Worm (Caenorhabditis elegans) whole organism, L4 larva: ENCODE data around the gene acdh-7.

Experiments used
- D1046.2 ChIP-seq: fragments of 200-800 bp; sonication (Bioruptor generic); IDR thresholded peaks from 2 replicates; pipeline ENCODE4 v1.3.6; 2022; ENCODE audit warnings: missing genetic modification characterization, missing compliant biosample characterization
- F10B5.3 ChIP-seq: sonication (generic microtip); optimal IDR thresholded peaks from 2 replicates; lab custom pipeline; 2016; ENCODE audit warnings: mild to moderate bottlenecking, missing genetic modification characterization, missing compliant biosample characterization
- F44E2.7 ChIP-seq: fragments of 200-800 bp; sonication (Bioruptor generic); IDR thresholded peaks from 2 replicates; pipeline ENCODE4 v2.1.2; 2022; ENCODE audit warnings: missing genetic modification characterization, missing compliant biosample characterization
- T26A8.4 ChIP-seq: fragments of 200-800 bp; sonication (Bioruptor generic); IDR thresholded peaks from 2 replicates; pipeline ENCODE4 v1.3.6; 2022; ENCODE audit warnings: missing genetic modification characterization, missing compliant biosample characterization
- Y5F2A.4 ChIP-seq: fragments of 200-800 bp; sonication (Bioruptor generic); optimal IDR thresholded peaks from 2 replicates; lab custom pipeline; 2018; ENCODE audit warnings: mild to moderate bottlenecking, missing genetic modification characterization, missing compliant biosample characterization
- Y75B8A.6 ChIP-seq: fragments of 200-800 bp; sonication (Bioruptor generic); IDR thresholded peaks from 2 replicates; pipeline ENCODE4 v1.3.6; 2022; ENCODE audit warnings: missing genetic modification reagents, missing genetic modification characterization, missing compliant biosample characterization
- aha-1 ChIP-seq: fragments of 150-350 bp; peaks from one replicate; lab custom pipeline; 2014; ENCODE audit warnings: missing biosample characterization, missing genetic modification characterization
- aly-2 ChIP-seq: sonication (generic microtip); optimal IDR thresholded peaks from 2 replicates; lab custom pipeline; 2018; ENCODE audit warnings: missing biosample characterization, missing genetic modification characterization
- ama-1 ChIP-seq: fragments of 150-350 bp; optimal IDR thresholded peaks from 2 replicates; lab custom pipeline; 2014; ENCODE audit warnings: inconsistent platforms, mixed read lengths
- arid-1 ChIP-seq: fragments of 200-800 bp; sonication (Bioruptor generic); conservative IDR thresholded peaks from 2 replicates; pipeline ENCODE4 v1.3.6; 2022; ENCODE audit warnings: missing genetic modification reagents, missing genetic modification characterization, missing compliant biosample characterization
- attf-4 ChIP-seq: sonication (generic microtip); optimal IDR thresholded peaks from 3 replicates; lab custom pipeline; 2017; ENCODE audit warnings: missing biosample characterization, missing genetic modification characterization
- cey-2 ChIP-seq: sonication (generic microtip); optimal IDR thresholded peaks from 3 replicates; lab custom pipeline; 2017; ENCODE audit warnings: missing genetic modification characterization, mild to moderate bottlenecking, missing compliant biosample characterization, antibody characterized with exemption, borderline replicate concordance; ENCODE audit not compliant: insufficient read depth
- daf-16 ChIP-seq, 3 experiments: sonication (generic microtip); optimal IDR thresholded peaks; 2 replicates each; lab custom pipeline; 2016 to 2017; ENCODE audit warnings: missing genetic modification characterization in 3 of 3, missing genetic modification reagents in 3 of 3, mild to moderate bottlenecking in 2 of 3, missing compliant biosample characterization in 2 of 3, missing biosample characterization in 1 of 3, moderate library complexity in 1 of 3
- daf-8 ChIP-seq: fragments of 200-800 bp; sonication (Bioruptor generic); IDR thresholded peaks from 2 replicates; pipeline ENCODE4 v1.3.6; 2022; ENCODE audit warnings: missing genetic modification characterization, missing compliant biosample characterization
- dmd-8 ChIP-seq: fragments of 200-800 bp; sonication (Bioruptor generic); IDR thresholded peaks from 2 replicates; pipeline ENCODE4 v1.3.6; 2022; ENCODE audit warnings: missing genetic modification characterization, missing compliant biosample characterization
- dmd-9 ChIP-seq: fragments of 200-800 bp; sonication (Bioruptor generic); IDR thresholded peaks from 2 replicates; pipeline ENCODE4 v1.3.6; 2022; ENCODE audit warnings: missing genetic modification reagents, missing genetic modification characterization, missing compliant biosample characterization
- dpl-1 ChIP-seq: fragments of 150-350 bp; optimal IDR thresholded peaks from 2 replicates; lab custom pipeline; 2014; ENCODE audit warnings: missing biosample characterization, missing genetic modification reagents, missing genetic modification characterization
- egl-27 ChIP-seq: sonication (generic microtip); optimal IDR thresholded peaks from 3 replicates; lab custom pipeline; 2017; ENCODE audit warnings: missing biosample characterization, missing genetic modification reagents, missing genetic modification characterization
- fkh-10 ChIP-seq: fragments of 150-350 bp; optimal IDR thresholded peaks from 2 replicates; lab custom pipeline; 2014; ENCODE audit warnings: missing biosample characterization, missing genetic modification reagents, missing genetic modification characterization
- fos-1 ChIP-seq: fragments of 150-350 bp; optimal IDR thresholded peaks from 2 replicates; lab custom pipeline; 2014; ENCODE audit warnings: missing biosample characterization, missing genetic modification characterization
- gei-8 ChIP-seq: fragments of 200-800 bp; sonication (Bioruptor generic); optimal IDR thresholded peaks from 2 replicates; lab custom pipeline; 2018; ENCODE audit warnings: mild to moderate bottlenecking, missing genetic modification characterization, missing compliant biosample characterization
- hif-1 ChIP-seq, 2 experiments: sonication (generic microtip); optimal IDR thresholded peaks; 2 replicates each; lab custom pipeline; 2016 to 2017; ENCODE audit warnings: missing compliant biosample characterization in 2 of 2, missing genetic modification characterization in 2 of 2, missing genetic modification reagents in 2 of 2, missing genotype in 2 of 2, mild to moderate bottlenecking in 1 of 2
- hmg-1.1 ChIP-seq: fragments of 200-800 bp; sonication (Bioruptor generic); IDR thresholded peaks from 2 replicates; pipeline ENCODE4 v1.3.6; 2022; ENCODE audit warnings: missing genetic modification reagents, missing genetic modification characterization, missing compliant biosample characterization
- jun-1 ChIP-seq: fragments of 150-350 bp; optimal IDR thresholded peaks from 2 replicates; lab custom pipeline; 2014; ENCODE audit warnings: missing biosample characterization, missing genetic modification reagents, missing genetic modification characterization
- lin-13 ChIP-seq: fragments of 150-350 bp; optimal IDR thresholded peaks from 2 replicates; lab custom pipeline; 2014; ENCODE audit warnings: missing biosample characterization, missing genetic modification reagents, missing genetic modification characterization
- lin-29 ChIP-seq: fragments of 200-800 bp; sonication (Bioruptor generic); IDR thresholded peaks from 2 replicates; pipeline ENCODE4 v1.3.6; 2022; ENCODE audit warnings: missing genetic modification reagents, missing genetic modification characterization, missing compliant biosample characterization
- lin-39 ChIP-seq: fragments of 150-350 bp; optimal IDR thresholded peaks from 2 replicates; lab custom pipeline; 2014; ENCODE audit warnings: missing biosample characterization, missing genetic modification reagents, missing genetic modification characterization
- lsy-2 ChIP-seq, 2 experiments: fragments of 150-350 bp in 1 of 2; sonication (generic microtip) in 1 of 2; optimal IDR thresholded peaks; 2 replicates each; lab custom pipeline; 2014 to 2017; ENCODE audit warnings: missing biosample characterization in 2 of 2, missing genetic modification characterization in 2 of 2
- madf-5 ChIP-seq, 2 experiments: fragments of 200-800 bp; sonication (Bioruptor generic); IDR thresholded peaks; 2 replicates each; pipeline ENCODE4 v1.3.6; 2022; ENCODE audit warnings: missing compliant biosample characterization in 2 of 2, missing genetic modification characterization in 2 of 2
- madf-9 ChIP-seq: fragments of 200-800 bp; sonication (Bioruptor generic); conservative IDR thresholded peaks from 2 replicates; pipeline ENCODE4 v1.3.6; 2022; ENCODE audit warnings: missing genetic modification reagents, missing genetic modification characterization, missing compliant biosample characterization
- mep-1 ChIP-seq: fragments of 150-350 bp; sonication (generic microtip); optimal IDR thresholded peaks from 3 replicates; lab custom pipeline; 2014; ENCODE audit warnings: missing biosample characterization, missing genetic modification characterization
- mes-2 ChIP-seq: sonication (generic microtip); optimal IDR thresholded peaks from 2 replicates; lab custom pipeline; 2016; ENCODE audit warnings: missing genotype, mild to moderate bottlenecking, missing genetic modification characterization, missing compliant biosample characterization; ENCODE audit not compliant: poor library complexity, severe bottlenecking
- mxl-2 ChIP-seq: fragments of 200-800 bp; sonication (Bioruptor generic); conservative IDR thresholded peaks from 2 replicates; pipeline ENCODE4 v1.3.6; 2022; ENCODE audit warnings: missing genetic modification reagents, missing genetic modification characterization, missing compliant biosample characterization
- nhr-25 ChIP-seq: sonication (generic microtip); optimal IDR thresholded peaks from 2 replicates; lab custom pipeline; 2017; ENCODE audit warnings: missing genetic modification characterization, mild to moderate bottlenecking, missing compliant biosample characterization, antibody characterized with exemption, moderate library complexity, borderline replicate concordance; ENCODE audit not compliant: insufficient read depth
- nhr-41 ChIP-seq: fragments of 200-800 bp; sonication (Bioruptor generic); IDR thresholded peaks from 2 replicates; pipeline ENCODE4 v1.3.6; 2022; ENCODE audit warnings: missing genetic modification reagents, missing genetic modification characterization, missing compliant biosample characterization
- nhr-42 ChIP-seq: fragments of 200-800 bp; sonication (Bioruptor generic); IDR thresholded peaks from 2 replicates; pipeline ENCODE4 v1.3.6; 2022; ENCODE audit warnings: missing genetic modification characterization, missing compliant biosample characterization
- nhr-48 ChIP-seq: sonication (generic microtip); optimal IDR thresholded peaks from 2 replicates; lab custom pipeline; 2016; ENCODE audit warnings: mild to moderate bottlenecking, missing genetic modification characterization, missing compliant biosample characterization
- nhr-6 ChIP-seq: fragments of 150-350 bp; optimal IDR thresholded peaks from 2 replicates; lab custom pipeline; 2014; ENCODE audit warnings: missing biosample characterization, missing genetic modification characterization
- nhr-76 ChIP-seq: fragments of 150-350 bp; optimal IDR thresholded peaks from 2 replicates; lab custom pipeline; 2014; ENCODE audit warnings: missing biosample characterization, missing genetic modification characterization
- nhr-77 ChIP-seq: fragments of 150-350 bp; optimal IDR thresholded peaks from 2 replicates; lab custom pipeline; 2014; ENCODE audit warnings: missing biosample characterization, missing genetic modification characterization
- pqm-1 ChIP-seq: sonication (generic microtip); optimal IDR thresholded peaks from 2 replicates; lab custom pipeline; 2017; ENCODE audit warnings: missing biosample characterization, missing genetic modification characterization
- sdz-12 ChIP-seq: fragments of 200-800 bp; sonication (Bioruptor generic); optimal IDR thresholded peaks from 2 replicates; lab custom pipeline; 2018; ENCODE audit warnings: mild to moderate bottlenecking, missing genetic modification characterization, missing compliant biosample characterization
- spr-1 ChIP-seq: sonication (generic microtip); optimal IDR thresholded peaks from 2 replicates; lab custom pipeline; 2016; ENCODE audit warnings: mild to moderate bottlenecking, missing genetic modification characterization, missing compliant biosample characterization
- spr-3 ChIP-seq: fragments of 200-800 bp; sonication (Bioruptor generic); optimal IDR thresholded peaks from 2 replicates; lab custom pipeline; 2018; ENCODE audit warnings: mild to moderate bottlenecking, missing genetic modification characterization, missing compliant biosample characterization
- tag-97 ChIP-seq: fragments of 200-800 bp; sonication (Bioruptor generic); IDR thresholded peaks from 2 replicates; pipeline ENCODE4 v1.3.6; 2022; ENCODE audit warnings: missing genetic modification characterization, missing compliant biosample characterization
- unc-39 ChIP-seq: sonication (generic microtip); optimal IDR thresholded peaks from 2 replicates; lab custom pipeline; 2017; ENCODE audit warnings: missing biosample characterization, missing genetic modification characterization
- unc-62 ChIP-seq, 3 experiments: fragments of 150-350 bp in 1 of 3; sonication (generic microtip); optimal IDR thresholded peaks in 2 of 3; peaks in 1 of 3; 1 replicate in 1 of 3; 2 replicates in 2 of 3; lab custom pipeline; 2014 to 2017; ENCODE audit warnings: missing biosample characterization in 3 of 3, missing genetic modification characterization in 3 of 3, missing genetic modification reagents in 3 of 3, missing genotype in 1 of 3
- zfp-2 ChIP-seq: sonication (generic microtip); optimal IDR thresholded peaks from 2 replicates; lab custom pipeline; 2016; ENCODE audit warnings: mild to moderate bottlenecking, missing genetic modification characterization, missing compliant biosample characterization
- zfp-3 ChIP-seq: fragments of 200-800 bp; sonication (Bioruptor generic); conservative IDR thresholded peaks from 2 replicates; pipeline ENCODE4 v1.3.6; 2022; ENCODE audit warnings: missing genetic modification reagents, missing genetic modification characterization, missing compliant biosample characterization
- zip-11 ChIP-seq: fragments of 200-800 bp; sonication (Bioruptor generic); IDR thresholded peaks from 2 replicates; pipeline ENCODE4 v1.3.6; 2022; ENCODE audit warnings: missing genetic modification characterization, missing compliant biosample characterization
- ztf-11 ChIP-seq: fragments of 150-350 bp; optimal IDR thresholded peaks from 2 replicates; lab custom pipeline; 2014; ENCODE audit warnings: missing biosample characterization, missing genetic modification characterization
- ztf-7 ChIP-seq: fragments of 150-350 bp; optimal IDR thresholded peaks from 2 replicates; lab custom pipeline; 2014; ENCODE audit warnings: missing biosample characterization, missing genetic modification characterization

Gene acdh-7

ce11 chrX:17195080-17195479 is 21.8 kb downstream of the acdh-7 start, which contains the start of gene B0302.5:
TSS of gene B0302.5 (minus strand) at chrX:17195137.
- TF ChIP-seq spr-1 = no peak
- no peak for TF ChIP-seq ama-1 (lab: Kevin White, UChicago)
- 0 out of 2 replicates have a peak, but pooled peaks have one; percentile 12 for TF ChIP-seq nhr-42 (GFP tag; lab: Robert Waterston, UW)
- no peak for TF ChIP-seq zfp-2
- TF ChIP-seq lsy-2 (tag; optimal IDR thresholded peaks at IDR 0.05; lab: Kevin White, UChicago) = no peak
- TF ChIP-seq dmd-9 = no peak
- no peak for TF ChIP-seq lin-29
- peak; percentile 9 for TF ChIP-seq nhr-6 (tag; lab: Kevin White, UChicago)
- TF ChIP-seq dmd-8 (GFP tag; lab: Robert Waterston, UW) = no peak
- no peak for TF ChIP-seq nhr-76 (tag; lab: Kevin White, UChicago)
- no peak for TF ChIP-seq jun-1
- no peak for TF ChIP-seq D1046.2 (GFP tag; lab: Robert Waterston, UW)
- no peak for TF ChIP-seq nhr-77
- no peak for TF ChIP-seq hmg-1.1
- TF ChIP-seq daf-16 (GFP tag; optimal IDR thresholded peaks at IDR 0.05; lab: Kevin White, UChicago) = no peak
- peak; percentile 73 for TF ChIP-seq daf-16 (tag; optimal IDR thresholded peaks at IDR 0.05; lab: Kevin White, UChicago)
- TF ChIP-seq nhr-48 (tag; lab: Kevin White, UChicago) = no peak
- TF ChIP-seq lin-13 = no peak
- TF ChIP-seq dpl-1 = no peak
- no peak for TF ChIP-seq zfp-3 (GFP tag; lab: Robert Waterston, UW)
- TF ChIP-seq F44E2.7 (GFP tag; lab: Robert Waterston, UW) = no peak
- no peak for TF ChIP-seq egl-27
- no peak for TF ChIP-seq mep-1 (tag; lab: Kevin White, UChicago)
- no peak for TF ChIP-seq nhr-25
- no peak for TF ChIP-seq sdz-12 (GFP tag; lab: Kevin White, UChicago)
- TF ChIP-seq hif-1 (tag; optimal IDR thresholded peaks at IDR 0.05; lab: Kevin White, UChicago) = no peak
- TF ChIP-seq fkh-10 (GFP tag; lab: Kevin White, UChicago) = no peak
- no peak for TF ChIP-seq fos-1
- TF ChIP-seq T26A8.4 = no peak
- TF ChIP-seq madf-9 (GFP tag; lab: Robert Waterston, UW) = no peak
- TF ChIP-seq madf-5 (GFP tag; IDR thresholded peaks at IDR 0.05; lab: Robert Waterston, UW) = no peak
- no peak for TF ChIP-seq Y75B8A.6
- TF ChIP-seq mxl-2 = no peak
- no peak for TF ChIP-seq Y5F2A.4
- no peak for TF ChIP-seq unc-62 (GFP tag; optimal IDR thresholded peaks at IDR 0.05 in 1 of 2; lab: Kevin White, UChicago)
- TF ChIP-seq unc-62 (tag; optimal IDR thresholded peaks at IDR 0.05; lab: Kevin White, UChicago) = no peak
- no peak for TF ChIP-seq zip-11 (GFP tag; lab: Robert Waterston, UW)
- TF ChIP-seq mes-2 = no peak
- no peak for TF ChIP-seq arid-1 (GFP tag; lab: Robert Waterston, UW)
- TF ChIP-seq ztf-7 (tag; lab: Kevin White, UChicago) = no peak
- no peak for TF ChIP-seq tag-97
- no peak for TF ChIP-seq gei-8 (GFP tag; lab: Kevin White, UChicago)
- no peak for TF ChIP-seq aha-1
- TF ChIP-seq ztf-11 = no peak
- TF ChIP-seq pqm-1 = peak; percentile 84
- TF ChIP-seq lin-39 = no peak
- TF ChIP-seq daf-8 (GFP tag; lab: Robert Waterston, UW) = no peak
- TF ChIP-seq attf-4 = no peak
- 0 out of 2 replicates have a peak, but pooled peaks have one; percentile 31 for TF ChIP-seq nhr-41 (GFP tag; lab: Robert Waterston, UW)
- TF ChIP-seq spr-3 = no peak
- TF ChIP-seq cey-2 (tag; lab: Kevin White, UChicago) = no peak
- TF ChIP-seq F10B5.3 (tag; lab: Kevin White, UChicago) = no peak
- TF ChIP-seq aly-2 (tag; lab: Kevin White, UChicago) = no peak
- TF ChIP-seq unc-39 (tag; lab: Kevin White, UChicago) = no peak
